Fruit fly (Drosophila melanogaster) whole organism, embryonic: ENCODE data around the gene gish.

Experiments used
- B-H1 ChIP-seq: fragments of 200-800 bp; sonication (Bioruptor generic); IDR thresholded peaks from 3 replicates; pipeline ENCODE4 v1.3.6; 2022; ENCODE audit warnings: missing biosample characterization, missing genetic modification characterization
- BtbVII ChIP-seq: fragments of 200-800 bp; sonication (Bioruptor generic); optimal IDR thresholded peaks from 3 replicates; lab custom pipeline; 2017; ENCODE audit warnings: missing biosample characterization, mild to moderate bottlenecking, missing genetic modification characterization
- Bteb2 ChIP-seq: fragments of 200-800 bp; sonication (Bioruptor generic); optimal IDR thresholded peaks from 2 replicates; lab custom pipeline; 2016; ENCODE audit warnings: missing biosample characterization, missing genetic modification characterization
- CG10366 ChIP-seq: fragments of 200-800 bp; sonication (Bioruptor generic); IDR thresholded peaks from 2 replicates; pipeline ENCODE4 v1.3.6; 2022; ENCODE audit warnings: missing biosample characterization, missing genetic modification characterization
- CG12391 ChIP-seq: fragments of 200-800 bp; sonication (Bioruptor generic); optimal IDR thresholded peaks from 3 replicates; lab custom pipeline; 2018; ENCODE audit warnings: missing biosample characterization, mild to moderate bottlenecking, missing genetic modification characterization, moderate library complexity
- CG13287 ChIP-seq: fragments of 200-800 bp; sonication (Bioruptor generic); IDR thresholded peaks from 2 replicates; pipeline ENCODE4 v1.3.6; 2022; ENCODE audit warnings: missing biosample characterization, missing genetic modification characterization; ENCODE audit not compliant: partially characterized antibody
- CG13424 ChIP-seq: fragments of 200-800 bp; sonication (Bioruptor generic); optimal IDR thresholded peaks from 2 replicates; lab custom pipeline; 2019; ENCODE audit warnings: missing biosample characterization, mild to moderate bottlenecking, missing genetic modification characterization, moderate library complexity
- CG13894 ChIP-seq: fragments of 200-800 bp; sonication (Bioruptor generic); optimal IDR thresholded peaks from 3 replicates; lab custom pipeline; 2018; ENCODE audit warnings: missing biosample characterization, mild to moderate bottlenecking, missing genetic modification characterization, moderate library complexity
- CG14441 ChIP-seq: fragments of 200-800 bp; sonication (Bioruptor generic); IDR thresholded peaks from 2 replicates; pipeline ENCODE4 v1.3.6; 2022; ENCODE audit warnings: missing biosample characterization, missing genetic modification characterization
- CG15011 ChIP-seq: fragments of 200-800 bp; sonication (Bioruptor generic); optimal IDR thresholded peaks from 3 replicates; lab custom pipeline; 2018; ENCODE audit warnings: missing biosample characterization, mild to moderate bottlenecking, missing genetic modification characterization
- CG1602 ChIP-seq: fragments of 200-800 bp; sonication (Bioruptor generic); optimal IDR thresholded peaks from 3 replicates; lab custom pipeline; 2016; ENCODE audit warnings: missing biosample characterization, missing genetic modification characterization
- CG1832 ChIP-seq: fragments of 200-800 bp; sonication (Bioruptor generic); optimal IDR thresholded peaks from 2 replicates; lab custom pipeline; 2017; ENCODE audit warnings: missing biosample characterization, mild to moderate bottlenecking, missing genetic modification characterization, inconsistent platforms
- CG18476 ChIP-seq: fragments of 200-800 bp; sonication (Bioruptor generic); optimal IDR thresholded peaks from 2 replicates; lab custom pipeline; 2016; ENCODE audit warnings: missing biosample characterization, mild to moderate bottlenecking, missing genetic modification characterization
- CG2678 ChIP-seq: fragments of 200-800 bp; sonication (Bioruptor generic); optimal IDR thresholded peaks from 3 replicates; lab custom pipeline; 2019; ENCODE audit warnings: missing biosample characterization, mild to moderate bottlenecking, missing genetic modification characterization, moderate library complexity
- CG31365 ChIP-seq: fragments of 200-800 bp; sonication (Bioruptor generic); optimal IDR thresholded peaks from 2 replicates; lab custom pipeline; 2018; ENCODE audit warnings: missing biosample characterization, mild to moderate bottlenecking, missing genetic modification characterization
- CG33213 ChIP-seq: fragments of 200-800 bp; sonication (Bioruptor generic); optimal IDR thresholded peaks from 3 replicates; lab custom pipeline; 2016; ENCODE audit warnings: missing biosample characterization, missing genetic modification characterization
- CG34422 ChIP-seq: fragments of 200-800 bp; sonication (Bioruptor generic); IDR thresholded peaks from 3 replicates; pipeline ENCODE4 v1.3.6; 2022; ENCODE audit warnings: missing biosample characterization, missing genetic modification characterization
- CG6765 ChIP-seq: fragments of 200-800 bp; sonication (Bioruptor generic); optimal IDR thresholded peaks from 3 replicates; lab custom pipeline; 2017; ENCODE audit warnings: missing biosample characterization, mild to moderate bottlenecking, missing genetic modification characterization
- CG7271 ChIP-seq: fragments of 200-800 bp; sonication (Bioruptor generic); optimal IDR thresholded peaks from 2 replicates; lab custom pipeline; 2018; ENCODE audit warnings: missing biosample characterization, mild to moderate bottlenecking, missing genetic modification characterization, moderate library complexity
- CG7928 ChIP-seq: fragments of 200-800 bp; sonication (Bioruptor generic); optimal IDR thresholded peaks from 2 replicates; lab custom pipeline; 2017; ENCODE audit warnings: missing biosample characterization, mild to moderate bottlenecking, missing genetic modification characterization
- CG8290 ChIP-seq, 3 experiments: fragments of 200-800 bp; sonication (Bioruptor generic); optimal IDR thresholded peaks; 2 replicates each; lab custom pipeline; 2016 to 2019; ENCODE audit warnings: missing biosample characterization in 3 of 3, missing genetic modification characterization in 3 of 3, mild to moderate bottlenecking in 2 of 3, moderate library complexity in 1 of 3
- CG8478 ChIP-seq: fragments of >200 bp; optimal IDR thresholded peaks from 2 replicates; lab custom pipeline; 2018
- CG9609 ChIP-seq: fragments of 200-800 bp; sonication (Bioruptor generic); optimal IDR thresholded peaks from 3 replicates; lab custom pipeline; 2016; ENCODE audit warnings: missing biosample characterization, missing genetic modification characterization
- Ets65A ChIP-seq: fragments of 200-800 bp; sonication (Bioruptor generic); peaks from one replicate; lab custom pipeline; 2016; ENCODE audit warnings: missing biosample characterization, missing genetic modification characterization
- Fer2 ChIP-seq: fragments of 200-800 bp; sonication (Bioruptor generic); optimal IDR thresholded peaks from 2 replicates; lab custom pipeline; 2018; ENCODE audit warnings: missing biosample characterization, mild to moderate bottlenecking, missing genetic modification characterization, moderate library complexity
- GATAe ChIP-seq: fragments of 200-800 bp; sonication (Bioruptor generic); conservative IDR thresholded peaks from 2 replicates; pipeline ENCODE4 v1.3.6; 2022; ENCODE audit warnings: missing biosample characterization, missing genetic modification characterization
- Hr3 ChIP-seq: fragments of 200-800 bp; sonication (Bioruptor generic); optimal IDR thresholded peaks from 3 replicates; lab custom pipeline; 2016; ENCODE audit warnings: missing biosample characterization, missing genetic modification characterization
- Hr78 ChIP-seq, 2 experiments: fragments of 200-800 bp in 1 of 2; fragments of >200 bp in 1 of 2; sonication (Bioruptor generic) in 1 of 2; optimal IDR thresholded peaks; 2 replicates each; lab custom pipeline; 2017 to 2019; ENCODE audit warnings: missing biosample characterization in 2 of 2, missing genetic modification characterization in 2 of 2, mild to moderate bottlenecking in 1 of 2, moderate library complexity in 1 of 2
- Lhr ChIP-seq: fragments of 200-800 bp; sonication (Bioruptor generic); optimal IDR thresholded peaks from 3 replicates; lab custom pipeline; 2017; ENCODE audit warnings: mild to moderate bottlenecking, missing biosample characterization, missing genetic modification reagents, missing genetic modification characterization
- NC2α ChIP-seq: fragments of 200-800 bp; sonication (Bioruptor generic); optimal IDR thresholded peaks from 2 replicates; lab custom pipeline; 2016; ENCODE audit warnings: missing biosample characterization, missing genetic modification characterization
- Nf-YA ChIP-seq: fragments of 200-800 bp; sonication (Bioruptor generic); IDR thresholded peaks from 2 replicates; pipeline ENCODE4 v1.3.6; 2022; ENCODE audit warnings: missing biosample characterization, missing genetic modification characterization
- Optix ChIP-seq: fragments of 200-800 bp; sonication (Bioruptor generic); IDR thresholded peaks from 3 replicates; pipeline ENCODE4 v1.3.6; 2022; ENCODE audit warnings: missing biosample characterization, missing genetic modification characterization
- Trl ChIP-seq, 3 experiments: fragments of >200 bp in 2 of 3; fragments of 200-800 bp in 1 of 3; sonication (Bioruptor generic) in 1 of 3; optimal IDR thresholded peaks; 2 replicates in 1 of 3; 3 replicates in 2 of 3; lab custom pipeline; 2016 to 2017; ENCODE audit warnings: missing biosample characterization in 1 of 3, missing genetic modification characterization in 1 of 3
- abd-A ChIP-seq: fragments of 200-800 bp; sonication (Bioruptor generic); optimal IDR thresholded peaks from 3 replicates; lab custom pipeline; 2019; ENCODE audit warnings: missing biosample characterization, mild to moderate bottlenecking, missing genetic modification characterization, moderate library complexity
- dmrt11E ChIP-seq: fragments of 200-800 bp; sonication (Bioruptor generic); optimal IDR thresholded peaks from 3 replicates; lab custom pipeline; 2018; ENCODE audit warnings: missing biosample characterization, mild to moderate bottlenecking, missing genetic modification characterization, moderate library complexity
- esg ChIP-seq: fragments of 200-800 bp; sonication (Bioruptor generic); conservative IDR thresholded peaks from 2 replicates; pipeline ENCODE4 v1.3.6; 2022; ENCODE audit warnings: missing biosample characterization, missing genetic modification characterization
- ewg ChIP-seq: fragments of 200-800 bp; sonication (Bioruptor generic); optimal IDR thresholded peaks from 3 replicates; lab custom pipeline; 2017; ENCODE audit warnings: mild to moderate bottlenecking, missing biosample characterization, missing genetic modification reagents, missing genetic modification characterization
- exex ChIP-seq: fragments of 200-800 bp; sonication (Bioruptor generic); optimal IDR thresholded peaks from 4 replicates; lab custom pipeline; 2018; ENCODE audit warnings: missing biosample characterization, mild to moderate bottlenecking, missing genetic modification characterization, moderate library complexity
- eyg ChIP-seq: fragments of 200-800 bp; sonication (Bioruptor generic); optimal IDR thresholded peaks from 3 replicates; lab custom pipeline; 2016; ENCODE audit warnings: missing biosample characterization, missing genetic modification characterization
- gfzf ChIP-seq: fragments of 200-800 bp; sonication (Bioruptor generic); optimal IDR thresholded peaks from 2 replicates; lab custom pipeline; 2016; ENCODE audit warnings: missing biosample characterization, mild to moderate bottlenecking, missing genetic modification characterization, moderate library complexity
- hth ChIP-seq: fragments of >200 bp; optimal IDR thresholded peaks from 2 replicates; lab custom pipeline; 2017; ENCODE audit warnings: inconsistent platforms
- kay ChIP-seq: fragments of 200-800 bp; sonication (Bioruptor generic); optimal IDR thresholded peaks from 2 replicates; lab custom pipeline; 2016; ENCODE audit warnings: missing biosample characterization, missing genetic modification characterization
- lmd ChIP-seq: fragments of 200-800 bp; sonication (Bioruptor generic); IDR thresholded peaks from 2 replicates; pipeline ENCODE4 v1.3.6; 2022; ENCODE audit warnings: missing biosample characterization, missing genetic modification characterization
- mam ChIP-seq: fragments of 200-800 bp; sonication (Bioruptor generic); optimal IDR thresholded peaks from 3 replicates; lab custom pipeline; 2016; ENCODE audit warnings: missing biosample characterization, missing genetic modification characterization
- slou ChIP-seq: fragments of 200-800 bp; sonication (Bioruptor generic); optimal IDR thresholded peaks from 3 replicates; lab custom pipeline; 2016; ENCODE audit warnings: missing biosample characterization, missing genetic modification characterization
- sqz ChIP-seq: fragments of 200-800 bp; sonication (Bioruptor generic); optimal IDR thresholded peaks from 3 replicates; lab custom pipeline; 2018; ENCODE audit warnings: missing biosample characterization, mild to moderate bottlenecking, missing genetic modification characterization
- vfl ChIP-seq: fragments of 200-800 bp; sonication (Bioruptor generic); optimal IDR thresholded peaks from 2 replicates; lab custom pipeline; 2016; ENCODE audit warnings: missing biosample characterization, missing genetic modification characterization
- wek ChIP-seq: fragments of 200-800 bp; sonication (Bioruptor generic); optimal IDR thresholded peaks from 3 replicates; lab custom pipeline; 2018; ENCODE audit warnings: missing biosample characterization, mild to moderate bottlenecking, missing genetic modification characterization, moderate library complexity

gish gene

dm6 chr3R:16247609-16248499 lies 24.4 kb upstream of the gish start (continued):
- TF ChIP-seq Hr78 (GFP tag; optimal IDR thresholded peaks at IDR 0.05; lab: Kevin White, UChicago) = no peak
- TF ChIP-seq CG9609 = peak; percentile 1
- no peak for TF ChIP-seq NC2α (GFP tag; lab: Kevin White, UChicago)
- TF ChIP-seq CG1602 (GFP tag; lab: Kevin White, UChicago) = peak; percentile 46
- peak; percentile 78 for TF ChIP-seq Fer2
- peak; percentile 39; the same call in 1 of the 2 replicates for TF ChIP-seq CG10366 (GFP tag; lab: Robert Waterston, UW)
- peak; percentile 53 for TF ChIP-seq vfl (GFP tag; lab: Kevin White, UChicago)
- peak; percentile 77 for TF ChIP-seq lmd (GFP tag; lab: Robert Waterston, UW)
- TF ChIP-seq CG7928 (GFP tag; lab: Kevin White, UChicago) = peak; percentile 65
- peak; percentile 73; the same call in 1 of the 3 replicates for TF ChIP-seq CG34422 (GFP tag; lab: Robert Waterston, UW)
- TF ChIP-seq mam (GFP tag; lab: Kevin White, UChicago) = peak; percentile 67
- peak; percentile 44 for TF ChIP-seq Hr3 (GFP tag; lab: Kevin White, UChicago)
- TF ChIP-seq CG13424 (tag; lab: Kevin White, UChicago) = peak; percentile 79
- peak; percentile 47 for TF ChIP-seq Bteb2 (GFP tag; lab: Kevin White, UChicago)
- TF ChIP-seq CG6765 = peak; percentile 87
- TF ChIP-seq BtbVII (GFP tag; lab: Kevin White, UChicago) = peak; percentile 95
- TF ChIP-seq eyg (GFP tag; lab: Kevin White, UChicago) = peak; percentile 87
- TF ChIP-seq CG18476 (GFP tag; lab: Kevin White, UChicago) = peak; percentile 84
- TF ChIP-seq CG33213 (GFP tag; lab: Kevin White, UChicago) = peak; percentile 35
- no peak; the same call in 1 of the 2 replicates for TF ChIP-seq GATAe (GFP tag; lab: Robert Waterston, UW)
- TF ChIP-seq CG15011 (GFP tag; lab: Kevin White, UChicago) = peak; percentile 84
- peak; percentile 78 for TF ChIP-seq CG31365 (tag; lab: Kevin White, UChicago)
- peak; percentile 93 for TF ChIP-seq CG2678 (tag; lab: Kevin White, UChicago)
- no peak; the same call in 1 of the 2 replicates for TF ChIP-seq esg
- no peak for TF ChIP-seq wek (GFP tag; lab: Kevin White, UChicago)
- TF ChIP-seq Optix (GFP tag; lab: Robert Waterston, UW) = 0 out of 3 replicates have a peak, but pooled peaks have one; percentile 23
- no peak for TF ChIP-seq slou (GFP tag; lab: Kevin White, UChicago)
- peak; percentile 69 for TF ChIP-seq CG12391 (tag; lab: Kevin White, UChicago)
- no peak for TF ChIP-seq gfzf (GFP tag; lab: Kevin White, UChicago)

dm6 chr3R:16248500-16249025 lies 23.7 kb upstream of the gish start:
- no peak for TF ChIP-seq kay (GFP tag; lab: Kevin White, UChicago)
- TF ChIP-seq CG14441 (GFP tag; lab: Robert Waterston, UW) = no peak
- no peak for TF ChIP-seq CG13287
- TF ChIP-seq Ets65A (GFP tag; lab: Kevin White, UChicago) = no peak
- TF ChIP-seq abd-A (tag; lab: Kevin White, UChicago) = peak; percentile 99
- TF ChIP-seq exex = peak; percentile 8
- no peak for TF ChIP-seq B-H1
- TF ChIP-seq ewg (GFP tag; lab: Kevin White, UChicago) = no peak
- TF ChIP-seq Lhr (GFP tag; lab: Kevin White, UChicago) = no peak
- TF ChIP-seq Trl (optimal IDR thresholded peaks at IDR 0.05; lab: Kevin White, UChicago) = peak in 1 of 2 experiments; percentile 15
- TF ChIP-seq Trl (GFP tag; optimal IDR thresholded peaks at IDR 0.05; lab: Kevin White, UChicago) = no peak
- no peak for TF ChIP-seq Nf-YA (GFP tag; lab: Robert Waterston, UW)
- TF ChIP-seq CG8290 (GFP tag; optimal IDR thresholded peaks at IDR 0.05; lab: Kevin White, UChicago) = no peak
- peak in 1 of 2 experiments; percentile 36 for TF ChIP-seq CG8290 (tag; optimal IDR thresholded peaks at IDR 0.05; lab: Kevin White, UChicago)
- TF ChIP-seq CG8478 = no peak
- TF ChIP-seq CG7271 (tag; lab: Kevin White, UChicago) = no peak
- TF ChIP-seq CG1832 (GFP tag; lab: Kevin White, UChicago) = peak; percentile 20
- no peak for TF ChIP-seq dmrt11E (tag; lab: Kevin White, UChicago)
- no peak for TF ChIP-seq hth (lab: Kevin White, UChicago)
- peak; percentile 88 for TF ChIP-seq CG13894 (tag; lab: Kevin White, UChicago)
- TF ChIP-seq sqz (GFP tag; lab: Kevin White, UChicago) = no peak
